Fruit fly (Drosophila melanogaster) whole organism, embryonic: Measurements from ENCODE around the gene CG46309.

ENCODE experiments used
- CG33557 ChIP-seq: fragments of 200-800 bp; sonication (Bioruptor generic); optimal IDR thresholded peaks from 2 replicates; lab custom pipeline; 2019; ENCODE audit warnings: missing biosample characterization, mild to moderate bottlenecking, missing genetic modification characterization, moderate library complexity
- CG9817 ChIP-seq: fragments of 200-800 bp; sonication (Bioruptor generic); optimal IDR thresholded peaks from 2 replicates; lab custom pipeline; 2018; ENCODE audit warnings: missing biosample characterization, mild to moderate bottlenecking, missing genetic modification characterization, moderate library complexity
- gro ChIP-seq: fragments of 200-800 bp; sonication (Bioruptor generic); optimal IDR thresholded peaks from 2 replicates; lab custom pipeline; 2016; ENCODE audit warnings: missing biosample characterization, missing genetic modification characterization

DNA sequence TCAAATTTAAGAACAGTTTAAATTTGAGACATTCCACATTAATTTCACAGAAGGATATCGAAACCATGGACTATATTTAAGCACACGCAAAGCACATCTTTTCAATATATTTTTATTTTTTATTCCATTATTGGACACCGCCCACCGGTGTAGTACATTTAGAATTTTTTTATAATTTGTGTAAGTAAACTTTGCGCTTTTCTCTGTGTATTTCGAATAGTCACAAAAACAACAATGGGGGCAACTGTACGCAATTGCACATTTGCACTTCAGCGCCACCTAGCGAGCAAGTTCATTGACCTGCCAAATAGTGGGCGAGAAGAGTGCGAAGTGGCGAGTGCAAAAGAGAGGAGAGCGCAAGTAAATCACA is 24.2 kb upstream of the CG46309 start:
- TF ChIP-seq CG33557 (GFP tag; lab: Kevin White, UChicago) (no peak), CG9817 (tag; lab: Kevin White, UChicago) (peak; percentile 36), gro (no peak)
